Worm (Caenorhabditis elegans): ENCODE data around the gene pudl-1.

Gene pudl-1

ce11 chrIV:2819633-2820032, 13.1 kb upstream of the pudl-1 start, which contains the start of gene Y54G2A.13 (continued):
- TF ChIP-seq lin-26 (GFP tag; IDR thresholded peaks at IDR 0.05) = no peak
- TF ChIP-seq repo-1 (tag; optimal IDR thresholded peaks at IDR 0.05) = no peak

ce11 chrIV:2820408-2820807, 12.3 kb upstream of the pudl-1 start, which contains the start of gene Y54G2A.37:
Y54G2A.37 (plus strand) TSS chrIV:2820708.
- TF ChIP-seq madf-3 (GFP tag; IDR thresholded peaks at IDR 0.05) (no peak), ztf-18 (tag; optimal IDR thresholded peaks at IDR 0.05) (no peak), ztf-26 (tag; optimal IDR thresholded peaks at IDR 0.05) (no peak), F33H1.4 (GFP tag; IDR thresholded peaks at IDR 0.05) (no peak), F10E7.11 (tag; optimal IDR thresholded peaks at IDR 0.05) (no peak), nhr-80 (tag; optimal IDR thresholded peaks at IDR 0.05) (no peak)

- TF ChIP-seq snpc-1.1 (tag; optimal IDR thresholded peaks at IDR 0.05; ENCODE audit: insufficient read depth) (no peak), unc-62 (GFP tag; optimal IDR thresholded peaks at IDR 0.05) (no peak), nfyb-1 (GFP tag; IDR thresholded peaks at IDR 0.05) (no peak), somi-1 (GFP tag; optimal IDR thresholded peaks at IDR 0.05) (no peak), pha-4 (tag; optimal IDR thresholded peaks at IDR 0.05) (no peak), madf-6 (GFP tag; IDR thresholded peaks at IDR 0.05) (no peak), madf-8 (GFP tag; conservative IDR thresholded peaks at IDR 0.05) (no peak), rcor-1 (GFP tag; IDR thresholded peaks at IDR 0.05) (no peak), lsl-1 (GFP tag; optimal IDR thresholded peaks at IDR 0.05) (no peak)
Measured at ce11 chrIV:2823446-2823845, 9.3 kb upstream of the pudl-1 start, which contains the start of gene clec-80. clec-80 (plus strand) TSS chrIV:2823746.

DNA sequence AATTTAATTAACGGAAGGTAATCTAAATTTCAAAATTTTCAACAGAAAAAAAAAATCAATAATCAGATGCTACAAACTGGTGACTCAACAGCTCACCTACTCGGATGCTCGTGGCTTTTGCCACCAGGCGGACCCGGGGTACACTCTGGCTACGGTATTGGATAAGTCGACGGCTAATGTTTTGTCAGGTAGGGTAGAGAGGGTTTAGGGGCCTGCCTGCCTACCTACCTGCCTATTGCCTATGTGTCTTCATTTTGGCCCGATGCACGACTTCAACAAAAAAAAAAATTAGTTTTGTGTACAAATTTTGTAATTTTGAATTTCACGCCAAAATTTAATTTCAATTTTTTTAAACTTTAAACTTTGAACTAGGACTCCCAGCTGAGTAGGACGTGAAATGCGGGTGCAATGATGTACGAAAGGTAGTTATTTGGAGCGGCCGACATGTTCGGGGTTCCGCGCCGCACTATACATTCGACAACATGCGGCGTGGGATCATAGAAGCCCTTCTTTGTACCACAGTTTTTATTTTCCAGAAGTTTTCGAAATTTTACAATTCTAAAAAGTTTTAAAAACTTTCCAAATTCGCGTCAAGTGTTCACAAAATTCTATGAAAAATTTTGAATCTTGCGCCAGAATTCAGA, 7.1 kb upstream of the pudl-1 start:
- TF ChIP-seq lin-35 (GFP tag; optimal IDR thresholded peaks at IDR 0.05) = no peak
- no peak for TF ChIP-seq repo-1 (tag; optimal IDR thresholded peaks at IDR 0.05)
- TF ChIP-seq ztf-22 (GFP tag; optimal IDR thresholded peaks at IDR 0.05) = no peak
- no peak for TF ChIP-seq nhr-27 (tag; optimal IDR thresholded peaks at IDR 0.05)
- no peak for TF ChIP-seq F10E7.11 (tag; optimal IDR thresholded peaks at IDR 0.05)
- no peak for TF ChIP-seq attf-3 (GFP tag; conservative IDR thresholded peaks at IDR 0.05)
- no peak for TF ChIP-seq F39B2.1 (GFP tag; IDR thresholded peaks at IDR 0.05)
- peak; percentile 45 for TF ChIP-seq snpc-1.3 (tag; optimal IDR thresholded peaks at IDR 0.05; ENCODE audit: insufficient read depth)
- no peak for TF ChIP-seq K11D2.4 (GFP tag; IDR thresholded peaks at IDR 0.05)
- TF ChIP-seq akir-1 (GFP tag; optimal IDR thresholded peaks at IDR 0.05) = no peak
- no peak for TF ChIP-seq aptf-3 (GFP tag; IDR thresholded peaks at IDR 0.05)
- TF ChIP-seq fkh-3 (tag; optimal IDR thresholded peaks at IDR 0.05) = no peak
- no peak for TF ChIP-seq F57A8.1 (GFP tag; optimal IDR thresholded peaks at IDR 0.05)
- TF ChIP-seq atf-7 (tag; optimal IDR thresholded peaks at IDR 0.05) = peak; percentile 3
- peak; percentile 83 for TF ChIP-seq him-1 (tag; optimal IDR thresholded peaks at IDR 0.05)
- TF ChIP-seq F22D6.2 (tag; optimal IDR thresholded peaks at IDR 0.05) = no peak
- TF ChIP-seq F37B4.10 (GFP tag; IDR thresholded peaks at IDR 0.05) = no peak
- TF ChIP-seq B0261.1 (tag; optimal IDR thresholded peaks at IDR 0.05) = no peak
- TF ChIP-seq nfya-2 (GFP tag; IDR thresholded peaks at IDR 0.05) = no peak
- peak; percentile 5 for TF ChIP-seq lsl-1 (GFP tag; optimal IDR thresholded peaks at IDR 0.05)
- no peak for TF ChIP-seq ztf-26 (tag; optimal IDR thresholded peaks at IDR 0.05)
- no peak for TF ChIP-seq aptf-2 (GFP tag; conservative IDR thresholded peaks at IDR 0.05)
- no peak for TF ChIP-seq gei-17 (GFP tag; optimal IDR thresholded peaks at IDR 0.05)
- TF ChIP-seq rcor-1 (GFP tag; IDR thresholded peaks at IDR 0.05) = no peak
- no peak for TF ChIP-seq athp-1 (tag; optimal IDR thresholded peaks at IDR 0.05)
- no peak for TF ChIP-seq B0019.2 (GFP tag; conservative IDR thresholded peaks at IDR 0.05)
- no peak for TF ChIP-seq chd-7 (tag; optimal IDR thresholded peaks at IDR 0.05)
- peak; percentile 89 for TF ChIP-seq snpc-4 (GFP tag; optimal IDR thresholded peaks at IDR 0.05)
- peak; percentile 77 to 95 (median 90) for TF ChIP-seq snpc-4 (tag; optimal IDR thresholded peaks at IDR 0.05)
- no peak for TF ChIP-seq nhr-179 (tag; optimal IDR thresholded peaks at IDR 0.05)
- no peak for TF ChIP-seq bed-1 (GFP tag; IDR thresholded peaks at IDR 0.05)
